Worm (Caenorhabditis elegans): Measurements from ENCODE around the gene F34D10.8.

Gene F34D10.8

DNA sequence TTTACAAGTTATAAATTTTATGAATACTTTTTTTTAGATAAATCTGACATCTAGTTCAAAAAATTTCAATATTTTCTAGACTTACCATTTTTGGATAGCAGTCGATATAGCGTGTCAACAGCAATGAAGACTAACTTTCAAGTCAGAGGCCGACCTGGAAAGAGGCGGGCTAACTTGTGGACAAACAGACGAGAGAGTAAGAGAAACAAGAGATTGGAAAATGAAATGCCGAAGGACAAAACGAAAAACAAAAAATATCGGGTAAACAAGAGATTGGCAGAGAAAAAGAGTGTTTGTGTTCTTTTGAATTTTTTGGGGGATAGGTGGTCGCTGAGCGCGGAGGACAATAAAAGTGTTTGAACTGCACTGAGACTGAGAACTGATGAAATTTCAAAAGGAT, 42.6 kb downstream of the F34D10.8 start, which contains the start of gene lec-4:
lec-4 (minus strand) TSS at position 154 of the 400 bp plus-strand sequence.
- TF ChIP-seq isw-1 (GFP tag; IDR thresholded peaks at IDR 0.05) (no peak), lin-15B (tag; optimal IDR thresholded peaks at IDR 0.05) (no peak), C04F5.9 (tag; optimal IDR thresholded peaks at IDR 0.05) (no peak), lin-35 (GFP tag; optimal IDR thresholded peaks at IDR 0.05) (peak; percentile 21 to 38), unc-98 (GFP tag; IDR thresholded peaks at IDR 0.05) (no peak), nhr-84 (tag; optimal IDR thresholded peaks at IDR 0.05) (no peak), lin-39 (tag; optimal IDR thresholded peaks at IDR 0.05) (no peak), zip-4 (GFP tag; optimal IDR thresholded peaks at IDR 0.05) (no peak), jun-1 (tag; optimal IDR thresholded peaks at IDR 0.05) (peak; percentile 36), lir-3 (tag; optimal IDR thresholded peaks at IDR 0.05; ENCODE audit: poor library complexity) (no peak), nhr-237 (tag; optimal IDR thresholded peaks at IDR 0.05) (peak; percentile 7), nhr-71 (tag; optimal IDR thresholded peaks at IDR 0.05) (peak; percentile 47), tbx-2 (tag; optimal IDR thresholded peaks at IDR 0.05) (peak; percentile 30), lsy-2 (tag; optimal IDR thresholded peaks at IDR 0.05) (peak in 1 of 2 experiments; percentile 69), mab-9 (GFP tag; IDR thresholded peaks at IDR 0.05) (no peak), pag-3 (tag; optimal IDR thresholded peaks at IDR 0.05; ENCODE audit: borderline replicate concordance, insufficient read depth) (no peak), egl-13 (tag; optimal IDR thresholded peaks at IDR 0.05) (no peak), mef-2 (tag; optimal IDR thresholded peaks at IDR 0.05) (no peak), swsn-7 (tag; optimal IDR thresholded peaks at IDR 0.05) (peak; percentile 17), snpc-4 (tag; optimal IDR thresholded peaks at IDR 0.05) (peak; percentile 0), nhr-47 (tag; optimal IDR thresholded peaks at IDR 0.05) (peak; percentile 42), egl-27 (tag; optimal IDR thresholded peaks at IDR 0.05) (peak; percentile 21 to 28), ces-1 (GFP tag; optimal IDR thresholded peaks at IDR 0.05) (no peak), dsc-1 (tag; optimal IDR thresholded peaks at IDR 0.05) (no peak), irx-1 (tag; optimal IDR thresholded peaks at IDR 0.05) (no peak), dpl-1 (GFP tag; optimal IDR thresholded peaks at IDR 0.05) (peak; percentile 26 to 45 (median 28)), ceh-82 (tag; optimal IDR thresholded peaks at IDR 0.05) (peak in 1 of 3 experiments; percentile 28), sup-37 (GFP tag; optimal IDR thresholded peaks at IDR 0.05) (no peak), ceh-90 (tag; optimal IDR thresholded peaks at IDR 0.05) (no peak), grh-1 (GFP tag; IDR thresholded peaks at IDR 0.05) (no peak), unc-86 (tag; optimal IDR thresholded peaks at IDR 0.05) (no peak), mep-1 (tag; optimal IDR thresholded peaks at IDR 0.05) (peak; percentile 50), unc-62 (GFP tag; optimal IDR thresholded peaks at IDR 0.05) (no peak), alr-1 (tag; optimal IDR thresholded peaks at IDR 0.05; ENCODE audit: borderline replicate concordance) (no peak), sptf-1 (tag; optimal IDR thresholded peaks at IDR 0.05) (no peak), fkh-4 (tag; optimal IDR thresholded peaks at IDR 0.05; ENCODE audit: borderline replicate concordance) (no peak), xbp-1 (tag; optimal IDR thresholded peaks at IDR 0.05) (peak; percentile 22), zag-1 (tag; optimal IDR thresholded peaks at IDR 0.05) (no peak), Y116A8C.19 (tag; optimal IDR thresholded peaks at IDR 0.05; ENCODE audit: borderline replicate concordance) (no peak), skn-1 (tag; optimal IDR thresholded peaks at IDR 0.05) (peak; percentile 38), aha-1 (tag; optimal IDR thresholded peaks at IDR 0.05) (no peak), tlp-1 (tag; optimal IDR thresholded peaks at IDR 0.05) (no peak), lin-13 (GFP tag; optimal IDR thresholded peaks at IDR 0.05) (no peak), ceh-8 (GFP tag; optimal IDR thresholded peaks at IDR 0.05) (no peak), unc-130 (tag; optimal IDR thresholded peaks at IDR 0.05) (peak; percentile 52), F16B12.6 (tag; optimal IDR thresholded peaks at IDR 0.05) (peak; percentile 19), nhr-20 (tag; optimal IDR thresholded peaks at IDR 0.05) (peak; percentile 57), fos-1 (tag; optimal IDR thresholded peaks at IDR 0.05) (peak; percentile 35), mdl-1 (tag; optimal IDR thresholded peaks at IDR 0.05) (peak in 1 of 2 experiments; percentile 20), blmp-1 (tag; optimal IDR thresholded peaks at IDR 0.05) (peak; percentile 31), sox-4 (tag; optimal IDR thresholded peaks at IDR 0.05) (no peak), lin-14 (GFP tag; optimal IDR thresholded peaks at IDR 0.05) (peak; percentile 92), nhr-77 (tag; optimal IDR thresholded peaks at IDR 0.05) (peak; percentile 18)
